Comparison of ENCODE assay signal across 2 fruit fly cellular contexts in genomic region chrX:9394358-9394757, dm6.
TF ChIP-seq lines count a peak whose summit lies in the region.

No protein-coding gene starts in this region.

- peak; percentile 23 to 57 for TF ChIP-seq CTCF in S2 (optimal IDR thresholded peaks at IDR 0.05; lab: Kevin White, UChicago)
- peak; percentile 75 for TF ChIP-seq CTCF in whole organism, embryonic (GFP tag; optimal IDR thresholded peaks at IDR 0.05; lab: Kevin White, UChicago)

TF ChIP-seq in whole organism, embryonic, 481 proteins besides CTCF, POLR2A, EP300 and RAD21:
- TF ChIP-seq CG7271 (tag; optimal IDR thresholded peaks at IDR 0.05; lab: Kevin White, UChicago) (no peak), CG32767 (GFP tag; IDR thresholded peaks at IDR 0.05; lab: Robert Waterston, UW) (no peak), Atf-2 (GFP tag; optimal IDR thresholded peaks at IDR 0.05; lab: Kevin White, UChicago) (no peak), CG2129 (GFP tag; IDR thresholded peaks at IDR 0.05; lab: Robert Waterston, UW; ENCODE audit: partially characterized antibody) (no peak), CG12071 (GFP tag; optimal IDR thresholded peaks at IDR 0.05; lab: Kevin White, UChicago) (no peak), CG12942 (GFP tag; optimal IDR thresholded peaks at IDR 0.05; lab: Kevin White, UChicago) (no peak), C15 (GFP tag; IDR thresholded peaks at IDR 0.05; lab: Robert Waterston, UW) (no peak), CG16779 (GFP tag; IDR thresholded peaks at IDR 0.05; lab: Robert Waterston, UW) (no peak), her (GFP tag; optimal IDR thresholded peaks at IDR 0.05; lab: Kevin White, UChicago) (no peak), usp (GFP tag; optimal IDR thresholded peaks at IDR 0.05; lab: Kevin White, UChicago) (no peak), oc (tag; optimal IDR thresholded peaks at IDR 0.05; lab: Kevin White, UChicago) (no peak), Myb (GFP tag; optimal IDR thresholded peaks at IDR 0.05; lab: Kevin White, UChicago) (no peak), CG4854 (GFP tag; optimal IDR thresholded peaks at IDR 0.05; lab: Kevin White, UChicago) (no peak), row (GFP tag; IDR thresholded peaks at IDR 0.05; lab: Robert Waterston, UW) (no peak), bcd (GFP tag; optimal IDR thresholded peaks at IDR 0.05; lab: Kevin White, UChicago) (no peak), CG5953 (GFP tag; IDR thresholded peaks at IDR 0.05; lab: Robert Waterston, UW) (no peak)
